Worm (Caenorhabditis elegans) whole organism, L1 larva: ENCODE results near the gene F19B10.2.

Experiments
- C04F5.9 ChIP-seq: sonication (generic microtip); optimal IDR thresholded peaks from 2 replicates; lab custom pipeline; 2016; ENCODE audit warnings: missing genetic modification characterization, missing compliant biosample characterization
- C16A3.4 ChIP-seq: fragments of 150-350 bp; optimal IDR thresholded peaks from 2 replicates; lab custom pipeline; 2014; ENCODE audit warnings: missing biosample characterization, missing genetic modification characterization
- aha-1 ChIP-seq: fragments of 150-350 bp; optimal IDR thresholded peaks from 2 replicates; lab custom pipeline; 2014; ENCODE audit warnings: missing biosample characterization, missing genetic modification characterization
- alr-1 ChIP-seq: fragments of 200-800 bp; sonication (Bioruptor generic); optimal IDR thresholded peaks from 2 replicates; lab custom pipeline; 2018; ENCODE audit warnings: borderline replicate concordance, mild to moderate bottlenecking, missing genetic modification characterization, missing compliant biosample characterization
- ceh-88 ChIP-seq: fragments of 200-800 bp; sonication (Bioruptor generic); IDR thresholded peaks from 2 replicates; pipeline ENCODE4 v1.3.6; 2022; ENCODE audit warnings: missing genetic modification characterization, missing compliant biosample characterization
- ceh-90 ChIP-seq: sonication (generic microtip); optimal IDR thresholded peaks from 2 replicates; lab custom pipeline; 2016; ENCODE audit warnings: missing genetic modification characterization, missing compliant biosample characterization
- dpl-1 ChIP-seq, 3 experiments: fragments of 150-350 bp in 2 of 3; sonication (generic microtip) in 1 of 3; optimal IDR thresholded peaks; 2 replicates each; lab custom pipeline; 2014 to 2017; ENCODE audit warnings: missing biosample characterization in 3 of 3, missing genetic modification characterization in 3 of 3, missing genetic modification reagents in 3 of 3
- dsc-1 ChIP-seq: sonication (generic microtip); optimal IDR thresholded peaks from 2 replicates; lab custom pipeline; 2016; ENCODE audit warnings: mild to moderate bottlenecking, missing genetic modification characterization, missing compliant biosample characterization
- efl-3 ChIP-seq: fragments of 200-800 bp; sonication (Bioruptor generic); optimal IDR thresholded peaks from 2 replicates; lab custom pipeline; 2018; ENCODE audit warnings: mild to moderate bottlenecking, missing genetic modification characterization, missing compliant biosample characterization
- egl-13 ChIP-seq: sonication (generic microtip); optimal IDR thresholded peaks from 2 replicates; lab custom pipeline; 2016; ENCODE audit warnings: missing genotype, missing genetic modification reagents, missing genetic modification characterization, missing compliant biosample characterization
- egl-27 ChIP-seq, 2 experiments: fragments of 150-350 bp in 1 of 2; sonication (generic microtip); optimal IDR thresholded peaks; 3 replicates each; lab custom pipeline; 2017 to 2018; ENCODE audit warnings: missing biosample characterization in 2 of 2, missing genetic modification characterization in 2 of 2, missing genetic modification reagents in 2 of 2
- elt-2 ChIP-seq: sonication (generic microtip); optimal IDR thresholded peaks from 2 replicates; lab custom pipeline; 2016; ENCODE audit warnings: missing genetic modification characterization, mild to moderate bottlenecking, inconsistent platforms, missing compliant biosample characterization, missing genetic modification reagents
- fkh-10 ChIP-seq: sonication (generic microtip); optimal IDR thresholded peaks from 2 replicates; lab custom pipeline; 2017; ENCODE audit warnings: missing biosample characterization, missing genetic modification reagents, missing genetic modification characterization
- fkh-4 ChIP-seq: sonication (generic microtip); optimal IDR thresholded peaks from 2 replicates; lab custom pipeline; 2016; ENCODE audit warnings: missing compliant biosample characterization, missing genetic modification characterization, borderline replicate concordance
- fkh-8 ChIP-seq: sonication (generic microtip); optimal IDR thresholded peaks from 2 replicates; lab custom pipeline; 2016; ENCODE audit warnings: mild to moderate bottlenecking, missing genetic modification characterization, missing compliant biosample characterization
- hlh-17 ChIP-seq: fragments of 200-800 bp; sonication (Bioruptor generic); optimal IDR thresholded peaks from 2 replicates; lab custom pipeline; 2018; ENCODE audit warnings: missing genetic modification characterization, mild to moderate bottlenecking, missing compliant biosample characterization, moderate library complexity, borderline replicate concordance
- hlh-4 ChIP-seq: sonication (generic microtip); optimal IDR thresholded peaks from 2 replicates; lab custom pipeline; 2016; ENCODE audit warnings: mild to moderate bottlenecking, missing genetic modification characterization, missing compliant biosample characterization
- irx-1 ChIP-seq: sonication (generic microtip); optimal IDR thresholded peaks from 2 replicates; lab custom pipeline; 2016; ENCODE audit warnings: missing genetic modification characterization, missing compliant biosample characterization
- lin-15B ChIP-seq: fragments of 150-350 bp; sonication (generic microtip); optimal IDR thresholded peaks from 3 replicates; lab custom pipeline; 2014; ENCODE audit warnings: missing biosample characterization, missing genetic modification characterization
- lin-35 ChIP-seq, 2 experiments: fragments of 150-350 bp; optimal IDR thresholded peaks; 2 replicates each; lab custom pipeline; 2014; ENCODE audit warnings: missing biosample characterization in 2 of 2, missing genetic modification characterization in 2 of 2, missing genetic modification reagents in 2 of 2
- lin-39 ChIP-seq: fragments of 150-350 bp; optimal IDR thresholded peaks from 2 replicates; lab custom pipeline; 2014; ENCODE audit warnings: missing biosample characterization, missing genetic modification reagents, missing genetic modification characterization
- lsy-2 ChIP-seq, 2 experiments: fragments of 150-350 bp; optimal IDR thresholded peaks; 2 replicates each; lab custom pipeline; 2014; ENCODE audit warnings: missing biosample characterization in 2 of 2, missing genetic modification characterization in 2 of 2
- mab-9 ChIP-seq: fragments of 200-800 bp; sonication (Bioruptor generic); IDR thresholded peaks from 2 replicates; pipeline ENCODE4 v1.3.6; 2022; ENCODE audit warnings: missing genetic modification reagents, missing genetic modification characterization, missing compliant biosample characterization
- mef-2 ChIP-seq: fragments of 150-350 bp; optimal IDR thresholded peaks from 2 replicates; lab custom pipeline; 2014; ENCODE audit warnings: missing biosample characterization, missing genetic modification characterization
- mep-1 ChIP-seq: fragments of 150-350 bp; optimal IDR thresholded peaks from 2 replicates; lab custom pipeline; 2014; ENCODE audit warnings: missing biosample characterization, missing genetic modification characterization
- nhr-11 ChIP-seq: fragments of 150-350 bp; optimal IDR thresholded peaks from 2 replicates; lab custom pipeline; 2014; ENCODE audit warnings: missing biosample characterization, missing genetic modification characterization
- nhr-12 ChIP-seq: sonication (generic microtip); optimal IDR thresholded peaks from 2 replicates; lab custom pipeline; 2017; ENCODE audit warnings: missing biosample characterization, missing genetic modification characterization
- nhr-76 ChIP-seq: sonication (generic microtip); optimal IDR thresholded peaks from 2 replicates; lab custom pipeline; 2017; ENCODE audit warnings: missing biosample characterization, missing genetic modification characterization
- nhr-84 ChIP-seq: sonication (generic microtip); optimal IDR thresholded peaks from 2 replicates; lab custom pipeline; 2017; ENCODE audit warnings: missing biosample characterization, missing genetic modification characterization
- nhr-85 ChIP-seq: sonication (generic microtip); peaks from one replicate; lab custom pipeline; 2016; ENCODE audit warnings: missing genetic modification characterization, inconsistent platforms, missing compliant biosample characterization
- pag-3 ChIP-seq: sonication (generic microtip); optimal IDR thresholded peaks from 2 replicates; lab custom pipeline; 2017; ENCODE audit warnings: missing genetic modification characterization, mild to moderate bottlenecking, missing compliant biosample characterization, antibody characterized with exemption, borderline replicate concordance; ENCODE audit not compliant: insufficient read depth
- pax-3 ChIP-seq: fragments of 200-800 bp; sonication (Bioruptor generic); optimal IDR thresholded peaks from 2 replicates; lab custom pipeline; 2018; ENCODE audit warnings: mild to moderate bottlenecking, missing genetic modification characterization, moderate library complexity, missing compliant biosample characterization
- rnt-1 ChIP-seq: sonication (generic microtip); optimal IDR thresholded peaks from 2 replicates; lab custom pipeline; 2016; ENCODE audit warnings: mild to moderate bottlenecking, missing genetic modification characterization, moderate library complexity, missing compliant biosample characterization
- skn-1 ChIP-seq: fragments of 150-350 bp; optimal IDR thresholded peaks from 2 replicates; lab custom pipeline; 2014; ENCODE audit warnings: missing biosample characterization, missing genetic modification characterization
- snpc-4 ChIP-seq: fragments of 150-350 bp; optimal IDR thresholded peaks from 2 replicates; lab custom pipeline; 2014; ENCODE audit warnings: missing biosample characterization, missing genetic modification characterization
- snu-23 ChIP-seq: sonication (generic microtip); optimal IDR thresholded peaks from 2 replicates; lab custom pipeline; 2016; ENCODE audit warnings: missing genetic modification characterization, missing compliant biosample characterization
- sptf-1 ChIP-seq: fragments of 150-350 bp; optimal IDR thresholded peaks from 2 replicates; lab custom pipeline; 2014; ENCODE audit warnings: missing biosample characterization, missing genetic modification characterization
- sup-37 ChIP-seq: fragments of 200-800 bp; sonication (Bioruptor generic); optimal IDR thresholded peaks from 2 replicates; lab custom pipeline; 2018; ENCODE audit warnings: mild to moderate bottlenecking, missing genetic modification characterization, missing compliant biosample characterization
- swsn-7 ChIP-seq: sonication (generic microtip); optimal IDR thresholded peaks from 2 replicates; lab custom pipeline; 2016; ENCODE audit warnings: missing genetic modification characterization, missing compliant biosample characterization
- tlp-1 ChIP-seq: fragments of 150-350 bp; optimal IDR thresholded peaks from 2 replicates; lab custom pipeline; 2014; ENCODE audit warnings: missing biosample characterization, missing genetic modification characterization
- unc-130 ChIP-seq: fragments of 150-350 bp; optimal IDR thresholded peaks from 2 replicates; lab custom pipeline; 2017; ENCODE audit warnings: missing biosample characterization, missing genetic modification characterization, inconsistent platforms
- unc-86 ChIP-seq: sonication (generic microtip); optimal IDR thresholded peaks from 2 replicates; lab custom pipeline; 2016; ENCODE audit warnings: missing genetic modification characterization, missing compliant biosample characterization
- xbp-1 ChIP-seq: sonication (generic microtip); optimal IDR thresholded peaks from 2 replicates; lab custom pipeline; 2016; ENCODE audit warnings: missing genetic modification characterization, missing compliant biosample characterization
- ztf-11 ChIP-seq, 2 experiments: sonication (generic microtip); optimal IDR thresholded peaks; 2 replicates each; lab custom pipeline; 2016 to 2017; ENCODE audit warnings: missing genetic modification characterization in 2 of 2, missing biosample characterization in 1 of 2, missing compliant biosample characterization in 1 of 2

The F19B10.2 gene

DNA sequence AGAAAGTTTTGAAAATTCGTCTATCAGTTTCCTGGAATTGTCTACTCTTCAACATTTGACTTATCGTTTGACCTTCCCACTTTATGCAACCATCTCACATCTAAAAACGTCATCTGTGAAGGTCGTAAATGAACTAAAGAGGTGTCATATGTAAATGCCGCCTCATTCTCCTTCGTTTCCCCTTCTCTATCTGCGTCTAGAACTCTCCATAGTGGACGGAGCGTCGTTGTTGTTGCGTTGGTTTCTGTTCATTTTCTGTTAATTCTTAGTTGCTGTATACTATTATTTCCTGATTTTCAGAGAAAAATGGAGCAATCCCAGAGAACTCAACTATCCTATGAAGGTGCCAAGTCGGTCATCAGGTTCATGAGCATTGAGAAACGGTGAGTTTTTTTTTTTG, 41.7 kb downstream of the F19B10.2 start, which contains the start of gene fbxc-52:
Gene fbxc-52 (plus strand): TSS at position 301 of the 400 bp plus-strand sequence.
- TF ChIP-seq alr-1 (tag; lab: Kevin White, UChicago) (no peak), tlp-1 (tag; lab: Kevin White, UChicago) (no peak), aha-1 (tag; lab: Kevin White, UChicago) (no peak), pax-3 (tag; lab: Kevin White, UChicago) (no peak), sptf-1 (tag; lab: Kevin White, UChicago) (no peak), unc-86 (tag; lab: Kevin White, UChicago) (no peak), hlh-4 (tag; lab: Kevin White, UChicago) (no peak), rnt-1 (no peak), lsy-2 (tag; optimal IDR thresholded peaks at IDR 0.05; lab: Kevin White, UChicago) (no peak), xbp-1 (tag; lab: Kevin White, UChicago) (no peak), C04F5.9 (tag; lab: Kevin White, UChicago) (no peak), mep-1 (tag; lab: Kevin White, UChicago) (no peak), nhr-12 (tag; lab: Kevin White, UChicago) (no peak), lin-35 (GFP tag; optimal IDR thresholded peaks at IDR 0.05; lab: Kevin White, UChicago) (no peak), irx-1 (no peak), efl-3 (GFP tag; lab: Kevin White, UChicago) (no peak), hlh-17 (GFP tag; lab: Kevin White, UChicago) (no peak), ceh-88 (no peak), swsn-7 (no peak), ztf-11 (tag; optimal IDR thresholded peaks at IDR 0.05; lab: Kevin White, UChicago) (no peak)

DNA sequence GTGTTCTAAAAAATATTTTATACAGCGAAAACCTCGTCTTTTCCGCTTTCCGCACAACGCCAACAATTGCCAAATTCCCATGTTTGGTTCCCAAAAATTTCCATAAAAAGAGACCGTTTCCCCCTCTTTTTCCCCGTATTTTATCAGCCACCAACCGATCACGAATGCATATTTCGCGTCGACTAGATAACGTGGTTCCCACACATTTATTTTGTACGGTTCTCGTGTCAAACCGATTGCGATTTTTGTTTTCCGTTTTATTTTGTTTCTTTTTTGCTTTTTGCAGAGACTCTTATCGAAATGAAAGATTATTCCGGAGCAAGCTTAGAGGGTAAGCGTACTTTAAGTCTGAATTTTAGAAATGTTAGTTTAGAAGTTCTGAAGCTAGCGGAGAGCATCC, 45.7 kb downstream of the F19B10.2 start, which contains the start of gene C46E10.3:
Gene C46E10.3 (plus strand): TSS at position 301 of the 400 bp plus-strand sequence.
- no peak for TF ChIP-seq sup-37
- no peak for TF ChIP-seq egl-13
- no peak for TF ChIP-seq ceh-90 (tag; lab: Kevin White, UChicago)
- TF ChIP-seq unc-86 (tag; lab: Kevin White, UChicago): no peak
- TF ChIP-seq fkh-10 (GFP tag; lab: Kevin White, UChicago): no peak
- TF ChIP-seq mef-2: no peak
- no peak for TF ChIP-seq lsy-2 (tag; optimal IDR thresholded peaks at IDR 0.05; lab: Kevin White, UChicago)
- TF ChIP-seq ztf-11 (tag; optimal IDR thresholded peaks at IDR 0.05; lab: Kevin White, UChicago): no peak
- no peak for TF ChIP-seq fkh-8
- TF ChIP-seq dpl-1 (GFP tag; optimal IDR thresholded peaks at IDR 0.05; lab: Kevin White, UChicago): no peak
- TF ChIP-seq egl-27 (tag; optimal IDR thresholded peaks at IDR 0.05; lab: Kevin White, UChicago): no peak
- no peak for TF ChIP-seq unc-130 (tag; lab: Kevin White, UChicago)
- no peak for TF ChIP-seq snu-23 (GFP tag; lab: Kevin White, UChicago)
- TF ChIP-seq mab-9 (GFP tag; lab: Robert Waterston, UW): no peak
- TF ChIP-seq fkh-4 (tag; lab: Kevin White, UChicago): no peak
- TF ChIP-seq, all 84 proteins: peak for 0

DNA sequence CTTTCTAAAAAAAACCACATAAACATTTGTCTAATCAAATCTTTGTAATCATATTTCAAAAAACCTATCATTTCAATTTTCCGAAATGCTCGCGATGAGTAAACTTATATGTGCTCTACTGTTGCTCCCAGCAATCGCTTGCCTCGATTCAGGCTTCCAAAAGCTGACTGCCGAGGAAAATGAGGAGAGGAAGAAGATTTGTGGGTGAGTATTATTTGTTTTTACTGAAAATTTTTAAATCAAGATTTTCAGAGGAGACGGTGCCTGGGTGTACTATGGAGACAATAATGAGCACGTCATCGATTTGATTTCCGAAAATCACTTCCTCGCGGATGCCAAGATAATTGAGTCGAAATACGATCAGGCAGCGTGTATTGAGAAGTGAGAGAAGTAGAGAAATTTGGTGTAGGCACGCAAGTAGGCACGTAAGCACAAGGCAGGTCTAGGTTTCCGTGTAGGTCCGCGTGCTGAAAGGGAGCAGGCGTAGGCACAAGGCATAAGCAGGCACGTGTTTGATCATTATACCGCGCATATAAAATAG, 49.0 kb downstream of the F19B10.2 start, which contains the start of gene C46E10.1:
Gene C46E10.1 (plus strand): TSS at position 51 of the 541 bp plus-strand sequence.
- TF ChIP-seq nhr-76 (tag; lab: Kevin White, UChicago) (no peak), skn-1 (tag; lab: Kevin White, UChicago) (no peak), dsc-1 (tag; lab: Kevin White, UChicago) (no peak), fkh-8 (no peak), snu-23 (GFP tag; lab: Kevin White, UChicago) (no peak), lin-15B (tag; lab: Kevin White, UChicago) (no peak), nhr-11 (tag; lab: Kevin White, UChicago) (no peak), pag-3 (tag; lab: Kevin White, UChicago) (no peak), mef-2 (no peak), alr-1 (tag; lab: Kevin White, UChicago) (no peak), nhr-84 (tag; lab: Kevin White, UChicago) (no peak), elt-2 (tag; lab: Kevin White, UChicago) (no peak), nhr-85 (no peak), C16A3.4 (tag; lab: Kevin White, UChicago) (no peak), fkh-10 (GFP tag; lab: Kevin White, UChicago) (no peak), lin-39 (tag; lab: Kevin White, UChicago) (no peak), snpc-4 (tag; lab: Kevin White, UChicago) (no peak), C04F5.9 (tag; lab: Kevin White, UChicago) (no peak), mab-9 (GFP tag; lab: Robert Waterston, UW) (no peak)
